Fruit fly (Drosophila melanogaster): ENCODE data around the gene Ir7b.

Ir7b gene

dm6 chrX:7908239-7909068 lies 41.7 kb upstream of the Ir7b start, which contains the start of the genes dpr14 and spidey (continued):
- peak; percentile 90 for TF ChIP-seq B-H2 (GFP tag; optimal IDR thresholded peaks at IDR 0.05)
- TF ChIP-seq Dfd (GFP tag; optimal IDR thresholded peaks at IDR 0.05), result no peak
- peak; percentile 80 for TF ChIP-seq CG6175 (GFP tag; IDR thresholded peaks at IDR 0.05)
- TF ChIP-seq CG8478 (optimal IDR thresholded peaks at IDR 0.05), result peak; percentile 36
- peak; percentile 89 for TF ChIP-seq CG17385 (GFP tag; optimal IDR thresholded peaks at IDR 0.05)
- TF ChIP-seq Ravus (GFP tag; IDR thresholded peaks at IDR 0.05), result peak; percentile 67
- peak; percentile 94 for TF ChIP-seq Meics (GFP tag; optimal IDR thresholded peaks at IDR 0.05)
- TF ChIP-seq HHEX (GFP tag; optimal IDR thresholded peaks at IDR 0.05), result peak; percentile 93
- 0 out of 3 replicates have a peak, but pooled peaks have one; percentile 7 for TF ChIP-seq Opbp (GFP tag; IDR thresholded peaks at IDR 0.05; ENCODE audit: partially characterized antibody)
- peak; percentile 86 for TF ChIP-seq tx (GFP tag; optimal IDR thresholded peaks at IDR 0.05)
- peak; percentile 87 for TF ChIP-seq gsb-n (tag; optimal IDR thresholded peaks at IDR 0.05)
- TF ChIP-seq CG12236 (GFP tag; optimal IDR thresholded peaks at IDR 0.05), result peak; percentile 72
- peak; percentile 74 for TF ChIP-seq dm (GFP tag; optimal IDR thresholded peaks at IDR 0.05)
- peak; percentile 96 for TF ChIP-seq CG2678 (tag; optimal IDR thresholded peaks at IDR 0.05)
- peak; percentile 69 for TF ChIP-seq CG10274 (GFP tag; optimal IDR thresholded peaks at IDR 0.05)
- peak; percentile 89 for TF ChIP-seq CG11504 (tag; optimal IDR thresholded peaks at IDR 0.05)
- peak; percentile 91 for TF ChIP-seq BtbVII (GFP tag; optimal IDR thresholded peaks at IDR 0.05)
- TF ChIP-seq CG12219 (GFP tag; optimal IDR thresholded peaks at IDR 0.05), result peak; percentile 89
- peak; percentile 84 for TF ChIP-seq CG9609 (GFP tag; optimal IDR thresholded peaks at IDR 0.05)
- TF ChIP-seq crol (GFP tag; IDR thresholded peaks at IDR 0.05), result peak; percentile 89
- peak; percentile 62 for TF ChIP-seq Gsc (GFP tag; IDR thresholded peaks at IDR 0.05)
- peak in 1 of 2 experiments; percentile 84 for TF ChIP-seq Eip74EF (GFP tag; optimal IDR thresholded peaks at IDR 0.05)
- TF ChIP-seq MBD-R2 (GFP tag; IDR thresholded peaks at IDR 0.05), result peak; percentile 80; the same call in 1 of the 2 replicates
- TF ChIP-seq CG7556 (GFP tag; optimal IDR thresholded peaks at IDR 0.05), result peak; percentile 90
- peak; percentile 56; the same call in 1 of the 2 replicates for TF ChIP-seq aop (GFP tag; IDR thresholded peaks at IDR 0.05)
- TF ChIP-seq HLH54F (GFP tag; optimal IDR thresholded peaks at IDR 0.05), result peak; percentile 92
- peak; percentile 93 for TF ChIP-seq PHDP (tag; optimal IDR thresholded peaks at IDR 0.05)
- peak; percentile 86 for TF ChIP-seq CG11247 (GFP tag; IDR thresholded peaks at IDR 0.05)
- peak; percentile 81 for TF ChIP-seq CG4820 (GFP tag; optimal IDR thresholded peaks at IDR 0.05)
- peak; percentile 91 for TF ChIP-seq Sox102F (GFP tag; optimal IDR thresholded peaks at IDR 0.05)
- TF ChIP-seq croc (GFP tag; conservative IDR thresholded peaks at IDR 0.05), result peak; percentile 75
- TF ChIP-seq prd (optimal IDR thresholded peaks at IDR 0.05), result no peak
- peak; percentile 93 for TF ChIP-seq prd (GFP tag; IDR thresholded peaks at IDR 0.05)
- peak; percentile 71 for TF ChIP-seq kay (GFP tag; optimal IDR thresholded peaks at IDR 0.05)
- peak; percentile 86 for TF ChIP-seq phol (tag; optimal IDR thresholded peaks at IDR 0.05)
- peak; percentile 72 for TF ChIP-seq CG5953 (GFP tag; IDR thresholded peaks at IDR 0.05)
- TF ChIP-seq nau (GFP tag; optimal IDR thresholded peaks at IDR 0.05), result peak; percentile 87
- peak; percentile 81 for TF ChIP-seq CG11398 (GFP tag; optimal IDR thresholded peaks at IDR 0.05)
- TF ChIP-seq sens-2 (GFP tag; IDR thresholded peaks at IDR 0.05), result peak; percentile 46; the same call in 1 of the 2 replicates
- peak; percentile 83 for TF ChIP-seq CG14710 (tag; optimal IDR thresholded peaks at IDR 0.05)
- peak; percentile 81 for TF ChIP-seq CG14050 (GFP tag; IDR thresholded peaks at IDR 0.05)
- TF ChIP-seq da (GFP tag; optimal IDR thresholded peaks at IDR 0.05), result peak; percentile 63
- peak; percentile 87 for TF ChIP-seq CrebB (tag; optimal IDR thresholded peaks at IDR 0.05)
- peak; percentile 26 for TF ChIP-seq slou (GFP tag; optimal IDR thresholded peaks at IDR 0.05)
- TF ChIP-seq toy (GFP tag; IDR thresholded peaks at IDR 0.05), result peak; percentile 78
- TF ChIP-seq CG18476 (GFP tag; optimal IDR thresholded peaks at IDR 0.05), result peak; percentile 85
- no peak for TF ChIP-seq CG7271 (tag; optimal IDR thresholded peaks at IDR 0.05)
- TF ChIP-seq CG2889 (GFP tag; IDR thresholded peaks at IDR 0.05), result peak; percentile 85
- peak; percentile 91 for TF ChIP-seq CG9817 (tag; optimal IDR thresholded peaks at IDR 0.05)

All from whole organism, embryonic.